Worm (Caenorhabditis elegans): ENCODE measurements around the gene hir-1.

hir-1 gene

DNA sequence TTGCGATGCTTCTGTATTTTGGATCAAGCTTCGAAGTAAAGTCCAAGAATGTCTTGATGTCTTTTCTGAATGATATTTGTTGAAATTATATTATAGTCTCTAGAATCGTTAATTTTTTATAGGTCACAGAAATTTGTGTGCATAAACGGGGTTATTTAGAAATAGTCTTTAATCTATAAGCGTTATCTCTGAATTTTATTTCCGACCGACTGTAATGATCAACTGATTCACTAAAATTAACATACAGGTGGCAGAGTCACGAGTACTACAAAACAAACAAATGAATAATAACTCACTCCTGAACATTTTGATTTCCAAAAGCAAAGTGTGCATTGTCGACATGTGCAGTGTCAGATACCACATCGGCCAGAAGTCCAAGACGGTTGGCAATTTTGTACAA lies 10.2 kb upstream of the hir-1 start:
- TF ChIP-seq unc-62 (GFP tag; optimal IDR thresholded peaks at IDR 0.05), result no peak
- TF ChIP-seq lin-13 (tag; optimal IDR thresholded peaks at IDR 0.05), result no peak
- TF ChIP-seq unc-120 (tag; optimal IDR thresholded peaks at IDR 0.05; ENCODE audit: poor library complexity, severe bottlenecking), result no peak
- no peak for TF ChIP-seq nhr-2 (tag; optimal IDR thresholded peaks at IDR 0.05)
- no peak for TF ChIP-seq hlh-1 (tag; optimal IDR thresholded peaks at IDR 0.05)

DNA sequence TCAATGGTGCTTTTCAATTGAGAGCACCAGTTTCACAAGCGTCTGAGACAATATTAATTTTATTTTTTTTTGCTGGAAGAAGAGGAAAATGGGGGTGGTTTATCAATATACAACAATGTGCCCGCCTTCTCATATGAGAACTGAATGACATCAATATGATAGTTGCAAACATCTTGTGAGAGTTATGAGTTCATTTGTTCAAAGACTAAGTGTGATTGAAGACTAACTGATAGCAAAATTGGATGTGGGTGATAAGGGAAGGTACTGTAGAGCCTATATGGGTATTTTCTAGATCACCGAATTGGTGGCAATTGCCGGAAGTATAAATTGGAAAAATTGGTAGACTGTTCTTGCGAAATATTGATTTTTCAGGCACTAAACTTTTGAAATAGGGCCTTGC lies 9.4 kb upstream of the hir-1 start:
- TF ChIP-seq nhr-76 (tag; optimal IDR thresholded peaks at IDR 0.05), result no peak
- no peak for TF ChIP-seq nhr-28 (tag; optimal IDR thresholded peaks at IDR 0.05)
- TF ChIP-seq ceh-83 (GFP tag; optimal IDR thresholded peaks at IDR 0.05), result no peak
- no peak for TF ChIP-seq lin-13 (tag; optimal IDR thresholded peaks at IDR 0.05)
- no peak for TF ChIP-seq zip-8 (tag; optimal IDR thresholded peaks at IDR 0.05)
- TF ChIP-seq lsy-2 (tag; optimal IDR thresholded peaks at IDR 0.05), result no peak
- TF ChIP-seq blmp-1 (tag; optimal IDR thresholded peaks at IDR 0.05), result no peak
- no peak for TF ChIP-seq ces-1 (GFP tag; optimal IDR thresholded peaks at IDR 0.05)
- TF ChIP-seq lin-32 (GFP tag; optimal IDR thresholded peaks at IDR 0.05), result no peak
- no peak for TF ChIP-seq ztf-11 (tag; optimal IDR thresholded peaks at IDR 0.05)
- TF ChIP-seq flh-1 (GFP tag; optimal IDR thresholded peaks at IDR 0.05), result no peak
- no peak for TF ChIP-seq ceh-43 (GFP tag; optimal IDR thresholded peaks at IDR 0.05)

DNA sequence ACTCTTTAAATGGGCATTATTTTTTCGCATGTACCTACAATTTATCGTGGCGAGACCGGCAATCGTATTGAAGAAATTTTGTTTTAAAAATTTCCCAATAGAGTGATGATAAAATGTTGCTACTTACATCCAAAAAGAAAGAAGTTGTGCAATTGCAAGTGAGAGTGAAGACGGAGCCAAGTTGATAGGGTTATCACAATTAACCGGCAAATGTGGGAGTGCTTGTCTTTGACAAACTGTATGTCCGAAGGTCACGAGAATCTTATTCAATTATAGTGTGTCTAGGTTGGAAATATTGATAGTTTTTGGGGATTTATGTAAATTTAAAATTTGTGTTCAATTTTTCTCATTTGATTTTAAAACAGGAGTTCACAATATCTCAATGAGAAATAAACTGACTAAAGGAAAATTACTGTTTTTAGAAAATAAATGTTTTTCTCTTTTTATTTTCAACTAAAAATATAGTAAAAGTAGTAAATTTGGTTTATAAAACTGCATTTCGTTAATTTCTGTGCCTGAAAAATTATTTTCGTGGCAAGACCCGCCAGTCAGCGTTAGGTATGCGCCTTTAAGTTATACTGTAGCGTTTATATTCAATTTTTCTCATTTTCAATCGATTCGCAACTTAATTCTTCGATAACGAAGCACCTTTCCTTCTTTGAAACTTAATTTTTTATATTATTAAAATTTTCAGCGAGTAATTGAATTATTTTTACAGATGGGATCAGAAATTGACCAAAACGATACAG lies 8.1 kb upstream of the hir-1 start, which contains the start of the genes hpo-15 and mms-19:
Gene hpo-15, minus strand, starts transcription at position 201 of the 749 bp plus-strand sequence.
Gene mms-19, plus strand, starts transcription at position 719 of the 749 bp plus-strand sequence.
- TF ChIP-seq ham-2 (GFP tag; optimal IDR thresholded peaks at IDR 0.05), result no peak
- no peak for TF ChIP-seq ceh-39 (tag; optimal IDR thresholded peaks at IDR 0.05)
- TF ChIP-seq elt-3 (tag; optimal IDR thresholded peaks at IDR 0.05), result no peak
- no peak for TF ChIP-seq blmp-1 (tag; optimal IDR thresholded peaks at IDR 0.05)
- no peak for TF ChIP-seq ztf-11 (tag; optimal IDR thresholded peaks at IDR 0.05)
- TF ChIP-seq snpc-4 (tag; optimal IDR thresholded peaks at IDR 0.05), result no peak
- TF ChIP-seq lin-32 (GFP tag; optimal IDR thresholded peaks at IDR 0.05), result no peak
- TF ChIP-seq ces-1 (GFP tag; optimal IDR thresholded peaks at IDR 0.05), result no peak
- no peak for TF ChIP-seq hlh-1 (tag; optimal IDR thresholded peaks at IDR 0.05)
- TF ChIP-seq nhr-2 (tag; optimal IDR thresholded peaks at IDR 0.05), result no peak
- TF ChIP-seq unc-62 (GFP tag; optimal IDR thresholded peaks at IDR 0.05), result no peak
- TF ChIP-seq sptf-1 (tag; optimal IDR thresholded peaks at IDR 0.05), result no peak
- TF ChIP-seq mab-5 (tag; optimal IDR thresholded peaks at IDR 0.05), result no peak
- TF ChIP-seq unc-39 (tag; optimal IDR thresholded peaks at IDR 0.05), result no peak
- no peak for TF ChIP-seq nhr-28 (tag; optimal IDR thresholded peaks at IDR 0.05)
- no peak for TF ChIP-seq M03D4.4 (tag; optimal IDR thresholded peaks at IDR 0.05)
- TF ChIP-seq cnd-1 (tag; optimal IDR thresholded peaks at IDR 0.05), result no peak

DNA sequence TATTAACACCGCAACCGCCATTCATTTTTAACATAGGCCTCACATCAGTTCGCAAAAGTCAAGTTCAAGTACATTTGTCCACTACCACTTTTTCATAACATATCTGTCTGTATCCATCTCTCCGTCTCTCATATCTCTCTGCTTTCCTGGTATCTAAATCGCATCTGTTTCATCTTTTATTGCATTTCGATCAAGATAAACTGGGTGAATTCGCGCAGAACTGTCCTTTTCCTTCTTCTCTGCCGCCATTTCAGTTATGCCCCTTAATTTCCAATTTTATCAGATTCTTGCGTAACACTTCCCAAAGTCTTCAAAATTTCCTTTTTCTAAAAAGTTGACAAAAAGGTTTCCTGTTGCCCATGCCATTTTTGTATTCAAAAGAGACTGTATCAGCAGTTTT lies 1.3 kb downstream of the hir-1 start:
- TF ChIP-seq lsy-2 (tag; optimal IDR thresholded peaks at IDR 0.05) (no peak), ham-2 (GFP tag; optimal IDR thresholded peaks at IDR 0.05) (peak; percentile 0), blmp-1 (tag; optimal IDR thresholded peaks at IDR 0.05) (no peak), elt-1 (tag; optimal IDR thresholded peaks at IDR 0.05; ENCODE audit: borderline replicate concordance, insufficient read depth) (peak; percentile 87)

DNA sequence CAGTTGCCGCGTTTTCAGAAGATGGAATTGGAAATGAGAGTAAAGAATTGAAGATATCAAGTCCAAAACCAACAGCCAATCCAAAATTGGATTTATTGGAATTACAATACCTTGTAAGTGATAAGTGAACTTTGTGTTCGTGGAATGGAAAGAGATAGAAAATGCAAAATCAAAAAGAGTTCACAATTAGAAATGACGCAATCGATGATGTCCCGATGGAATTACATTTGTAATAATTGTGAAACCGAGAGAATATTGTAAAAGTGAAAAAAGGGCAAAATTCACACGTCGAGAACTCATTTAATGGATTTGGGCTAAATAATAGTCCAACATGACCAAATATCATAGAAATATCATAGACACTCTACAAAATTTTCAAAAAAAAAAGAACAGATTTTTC lies 3.3 kb downstream of the hir-1 start:
- TF ChIP-seq unc-39 (tag; optimal IDR thresholded peaks at IDR 0.05) (no peak), zip-8 (tag; optimal IDR thresholded peaks at IDR 0.05) (peak; percentile 57)

DNA sequence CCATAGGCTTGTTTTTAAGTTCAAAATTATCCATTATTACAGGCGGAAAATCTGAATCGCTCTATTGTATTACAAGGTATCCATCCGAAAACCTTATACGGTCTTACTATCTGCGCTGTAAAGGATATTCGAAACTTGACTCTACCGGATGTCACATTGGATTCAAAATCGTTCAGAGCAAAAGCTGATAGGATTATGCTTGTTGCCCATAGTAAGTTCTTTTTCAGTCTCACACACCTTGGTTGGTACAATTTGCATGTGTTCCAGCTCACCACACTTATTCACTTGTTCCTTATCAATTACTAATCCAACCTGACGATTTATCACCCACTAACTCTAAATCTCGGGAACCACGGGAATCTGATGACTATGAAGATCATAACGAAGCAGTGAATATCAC lies 5.8 kb downstream of the hir-1 start:
- TF ChIP-seq nhr-237 (tag; optimal IDR thresholded peaks at IDR 0.05), result no peak
- no peak for TF ChIP-seq bed-3 (GFP tag; optimal IDR thresholded peaks at IDR 0.05)
- no peak for TF ChIP-seq elt-1 (tag; optimal IDR thresholded peaks at IDR 0.05; ENCODE audit: borderline replicate concordance, insufficient read depth)
- TF ChIP-seq hlh-1 (tag; optimal IDR thresholded peaks at IDR 0.05), result no peak
- TF ChIP-seq tbx-8 (GFP tag; optimal IDR thresholded peaks at IDR 0.05), result no peak
- TF ChIP-seq ham-2 (GFP tag; optimal IDR thresholded peaks at IDR 0.05), result no peak
- no peak for TF ChIP-seq sptf-1 (tag; optimal IDR thresholded peaks at IDR 0.05)
- TF ChIP-seq snpc-4 (tag; optimal IDR thresholded peaks at IDR 0.05), result no peak
- no peak for TF ChIP-seq nhr-28 (tag; optimal IDR thresholded peaks at IDR 0.05)
- TF ChIP-seq ces-1 (GFP tag; optimal IDR thresholded peaks at IDR 0.05), result no peak
- TF ChIP-seq drap-1 (GFP tag; optimal IDR thresholded peaks at IDR 0.05), result no peak
- no peak for TF ChIP-seq pha-4 (tag; optimal IDR thresholded peaks at IDR 0.05)
- no peak for TF ChIP-seq nhr-76 (tag; optimal IDR thresholded peaks at IDR 0.05)
- no peak for TF ChIP-seq flh-1 (GFP tag; optimal IDR thresholded peaks at IDR 0.05)
- TF ChIP-seq unc-120 (tag; optimal IDR thresholded peaks at IDR 0.05; ENCODE audit: poor library complexity, severe bottlenecking), result no peak

All from whole organism, mixed stage, embryonic.